Worm (Caenorhabditis elegans): ENCODE measurements around the gene sre-11.

- TF ChIP-seq F33H1.4 (GFP tag; IDR thresholded peaks at IDR 0.05), result no peak
- TF ChIP-seq snpc-4 (GFP tag; optimal IDR thresholded peaks at IDR 0.05), result no peak
- TF ChIP-seq snpc-4 (tag; optimal IDR thresholded peaks at IDR 0.05), result no peak
- TF ChIP-seq dpl-1 (GFP tag; optimal IDR thresholded peaks at IDR 0.05), result no peak
- TF ChIP-seq hsf-1 (GFP tag; IDR thresholded peaks at IDR 0.05), result no peak
- no peak for TF ChIP-seq F52B5.7 (tag; optimal IDR thresholded peaks at IDR 0.05)
- no peak for TF ChIP-seq nfya-1 (tag; optimal IDR thresholded peaks at IDR 0.05; ENCODE audit: borderline replicate concordance, insufficient read depth)
- TF ChIP-seq ztf-6 (GFP tag; IDR thresholded peaks at IDR 0.05), result no peak
- no peak for TF ChIP-seq rpc-1 (optimal IDR thresholded peaks at IDR 0.05)
- TF ChIP-seq rpc-1 (tag; optimal IDR thresholded peaks at IDR 0.05), result no peak
- TF ChIP-seq ceh-58 (GFP tag; IDR thresholded peaks at IDR 0.05), result no peak
Observed at ce11 chrV:7651757-7652156, 32.0 kb downstream of the sre-11 start, which contains the start of gene srh-234.
